Worm (Caenorhabditis elegans) whole organism, late embryonic: ENCODE results near the gene T07D3.4.

Experiments used
- C08G9.2 ChIP-seq: sonication (generic microtip); optimal IDR thresholded peaks from 2 replicates; lab custom pipeline; 2016; ENCODE audit warnings: mild to moderate bottlenecking, missing genetic modification characterization, moderate library complexity, missing compliant biosample characterization
- K02D7.2 ChIP-seq: sonication (generic microtip); optimal IDR thresholded peaks from 2 replicates; lab custom pipeline; 2017; ENCODE audit warnings: mild to moderate bottlenecking, missing genetic modification characterization, missing compliant biosample characterization
- K09A11.1 ChIP-seq: sonication (generic microtip); optimal IDR thresholded peaks from 2 replicates; lab custom pipeline; 2017; ENCODE audit warnings: antibody characterized with exemption, mild to moderate bottlenecking, missing genetic modification characterization, missing compliant biosample characterization; ENCODE audit not compliant: insufficient read depth
- T23F11.4 ChIP-seq: fragments of 200-800 bp; sonication (Bioruptor generic); optimal IDR thresholded peaks from 2 replicates; lab custom pipeline; 2018; ENCODE audit warnings: mild to moderate bottlenecking, missing genetic modification characterization, missing compliant biosample characterization
- Y22D7AL.16 ChIP-seq: sonication (generic microtip); optimal IDR thresholded peaks from 2 replicates; lab custom pipeline; 2016; ENCODE audit warnings: missing genetic modification characterization, missing compliant biosample characterization
- ahr-1 ChIP-seq: sonication (generic microtip); optimal IDR thresholded peaks from 2 replicates; lab custom pipeline; 2016; ENCODE audit warnings: missing genetic modification characterization, missing compliant biosample characterization
- ama-1 ChIP-seq: fragments of 150-350 bp; optimal IDR thresholded peaks from 2 replicates; lab custom pipeline; 2014
- ceh-14 ChIP-seq: sonication (generic microtip); optimal IDR thresholded peaks from 2 replicates; lab custom pipeline; 2016; ENCODE audit warnings: missing genotype, missing genetic modification characterization, missing compliant biosample characterization
- ceh-19 ChIP-seq: fragments of 200-800 bp; sonication (Bioruptor generic); optimal IDR thresholded peaks from 2 replicates; lab custom pipeline; 2018; ENCODE audit warnings: mild to moderate bottlenecking, missing genetic modification characterization, missing compliant biosample characterization
- ceh-22 ChIP-seq: sonication (generic microtip); optimal IDR thresholded peaks from 2 replicates; lab custom pipeline; 2017; ENCODE audit warnings: missing biosample characterization, missing genetic modification characterization
- ceh-24 ChIP-seq: sonication (generic microtip); optimal IDR thresholded peaks from 2 replicates; lab custom pipeline; 2016; ENCODE audit warnings: mild to moderate bottlenecking, missing genetic modification characterization, missing compliant biosample characterization
- ceh-31 ChIP-seq: sonication (generic microtip); optimal IDR thresholded peaks from 2 replicates; lab custom pipeline; 2016; ENCODE audit warnings: missing genetic modification characterization, missing compliant biosample characterization
- ceh-34 ChIP-seq: sonication (generic microtip); optimal IDR thresholded peaks from 2 replicates; lab custom pipeline; 2016; ENCODE audit warnings: mild to moderate bottlenecking, missing genetic modification characterization, missing compliant biosample characterization
- ceh-9 ChIP-seq: sonication (generic microtip); optimal IDR thresholded peaks from 2 replicates; lab custom pipeline; 2016; ENCODE audit warnings: mild to moderate bottlenecking, missing genetic modification characterization, inconsistent platforms, missing compliant biosample characterization
- che-1 ChIP-seq: sonication (generic microtip); optimal IDR thresholded peaks from 2 replicates; lab custom pipeline; 2016; ENCODE audit warnings: mild to moderate bottlenecking, missing genetic modification characterization, missing compliant biosample characterization
- elt-2 ChIP-seq: sonication (generic microtip); optimal IDR thresholded peaks from 2 replicates; lab custom pipeline; 2016; ENCODE audit warnings: missing genetic modification reagents, missing genetic modification characterization, missing compliant biosample characterization
- elt-4 ChIP-seq: sonication (generic microtip); optimal IDR thresholded peaks from 2 replicates; lab custom pipeline; 2016; ENCODE audit warnings: missing genetic modification characterization, missing compliant biosample characterization
- fax-1 ChIP-seq: sonication (generic microtip); optimal IDR thresholded peaks from 2 replicates; lab custom pipeline; 2016; ENCODE audit warnings: missing genotype, missing genetic modification characterization, missing compliant biosample characterization
- fkh-10 ChIP-seq: fragments of 150-350 bp; optimal IDR thresholded peaks from 2 replicates; lab custom pipeline; 2014; ENCODE audit warnings: missing biosample characterization, missing genetic modification reagents, missing genetic modification characterization
- gmeb-2 ChIP-seq: sonication (generic microtip); optimal IDR thresholded peaks from 2 replicates; lab custom pipeline; 2016; ENCODE audit warnings: missing genetic modification characterization, inconsistent platforms, missing compliant biosample characterization
- hlh-15 ChIP-seq: sonication (generic microtip); optimal IDR thresholded peaks from 2 replicates; lab custom pipeline; 2016; ENCODE audit warnings: missing genetic modification characterization, missing compliant biosample characterization
- hlh-30 ChIP-seq: sonication (generic microtip); optimal IDR thresholded peaks from 2 replicates; lab custom pipeline; 2017; ENCODE audit warnings: antibody characterized with exemption, missing genetic modification characterization, missing compliant biosample characterization; ENCODE audit not compliant: insufficient read depth
- hlh-6 ChIP-seq: sonication (generic microtip); optimal IDR thresholded peaks from 2 replicates; lab custom pipeline; 2016; ENCODE audit warnings: missing genotype, missing genetic modification characterization, missing compliant biosample characterization
- lin-11 ChIP-seq: fragments of 200-800 bp; sonication (Bioruptor generic); optimal IDR thresholded peaks from 2 replicates; lab custom pipeline; 2018; ENCODE audit warnings: mild to moderate bottlenecking, missing genetic modification characterization, missing compliant biosample characterization
- madf-2 ChIP-seq: sonication (generic microtip); optimal IDR thresholded peaks from 2 replicates; lab custom pipeline; 2017; ENCODE audit warnings: missing genetic modification characterization, missing compliant biosample characterization
- nfya-1 ChIP-seq: sonication (generic microtip); optimal IDR thresholded peaks from 2 replicates; lab custom pipeline; 2017; ENCODE audit warnings: missing genetic modification characterization, mild to moderate bottlenecking, missing compliant biosample characterization, antibody characterized with exemption, moderate library complexity
- nhr-232 ChIP-seq: sonication (generic microtip); optimal IDR thresholded peaks from 2 replicates; lab custom pipeline; 2016; ENCODE audit warnings: missing genetic modification characterization, missing compliant biosample characterization
- npax-4 ChIP-seq: sonication (generic microtip); optimal IDR thresholded peaks from 2 replicates; lab custom pipeline; 2016; ENCODE audit warnings: missing genetic modification characterization, missing compliant biosample characterization
- odd-2 ChIP-seq: sonication (generic microtip); optimal IDR thresholded peaks from 2 replicates; lab custom pipeline; 2017; ENCODE audit warnings: antibody characterized with exemption, mild to moderate bottlenecking, missing genetic modification characterization, missing compliant biosample characterization
- pag-3 ChIP-seq: sonication (generic microtip); optimal IDR thresholded peaks from 2 replicates; lab custom pipeline; 2016; ENCODE audit warnings: missing compliant biosample characterization, missing genetic modification characterization, borderline replicate concordance
- pat-9 ChIP-seq: fragments of 200-800 bp; sonication (Bioruptor generic); optimal IDR thresholded peaks from 2 replicates; lab custom pipeline; 2018; ENCODE audit warnings: mild to moderate bottlenecking, missing genetic modification characterization, moderate library complexity, missing compliant biosample characterization
- pha-2 ChIP-seq: sonication (generic microtip); optimal IDR thresholded peaks from 2 replicates; lab custom pipeline; 2017; ENCODE audit warnings: mild to moderate bottlenecking, missing genetic modification characterization, missing compliant biosample characterization
- pha-4 ChIP-seq: fragments of 150-350 bp; optimal IDR thresholded peaks from 2 replicates; lab custom pipeline; 2018; ENCODE audit warnings: missing biosample characterization, missing genetic modification reagents, missing genetic modification characterization
- pqm-1 ChIP-seq: sonication (generic microtip); optimal IDR thresholded peaks from 2 replicates; lab custom pipeline; 2016; ENCODE audit warnings: missing genetic modification characterization, missing compliant biosample characterization
- pros-1 ChIP-seq: fragments of 150-350 bp; optimal IDR thresholded peaks from 2 replicates; lab custom pipeline; 2014; ENCODE audit warnings: missing biosample characterization, missing genetic modification reagents, missing genetic modification characterization
- rnt-1 ChIP-seq: sonication (generic microtip); optimal IDR thresholded peaks from 2 replicates; lab custom pipeline; 2016; ENCODE audit warnings: missing genetic modification characterization, missing compliant biosample characterization
- sox-2 ChIP-seq: fragments of 200-800 bp; sonication (Bioruptor generic); IDR thresholded peaks from 2 replicates; pipeline ENCODE4 v1.3.6; 2022; ENCODE audit warnings: missing genetic modification reagents, missing genetic modification characterization, missing compliant biosample characterization
- sox-4 ChIP-seq: sonication (generic microtip); optimal IDR thresholded peaks from 2 replicates; lab custom pipeline; 2017; ENCODE audit warnings: mild to moderate bottlenecking, missing genetic modification characterization, inconsistent platforms, missing compliant biosample characterization
- tbx-2 ChIP-seq: sonication (generic microtip); optimal IDR thresholded peaks from 2 replicates; lab custom pipeline; 2016; ENCODE audit warnings: missing genetic modification characterization, missing compliant biosample characterization
- unc-3 ChIP-seq, 2 experiments: fragments of 200-800 bp in 1 of 2; sonication (Bioruptor generic) in 1 of 2; sonication (generic microtip) in 1 of 2; conservative IDR thresholded peaks in 1 of 2; optimal IDR thresholded peaks in 1 of 2; 2 replicates each; pipeline versions ENCODE4 v1.3.6 to Lab custom; 2016 to 2022; ENCODE audit warnings: missing compliant biosample characterization in 2 of 2, missing genetic modification characterization in 2 of 2, missing genetic modification reagents in 1 of 2
- unc-42 ChIP-seq: sonication (generic microtip); optimal IDR thresholded peaks from 2 replicates; lab custom pipeline; 2016; ENCODE audit warnings: missing genotype, missing genetic modification characterization, missing compliant biosample characterization
- zip-5 ChIP-seq: sonication (generic microtip); optimal IDR thresholded peaks from 2 replicates; lab custom pipeline; 2016; ENCODE audit warnings: missing genetic modification characterization, missing compliant biosample characterization

The T07D3.4 gene

ce11 chrII:917324-917723 lies 29.2 kb downstream of the T07D3.4 start, which contains the start of gene fbxc-30:
Gene fbxc-30, plus strand, starts transcription at chrII:917624.
- TF ChIP-seq hlh-30 (no peak), sox-4 (tag; lab: Kevin White, UChicago) (no peak), elt-4 (tag; lab: Kevin White, UChicago) (no peak), ceh-22 (tag; lab: Kevin White, UChicago) (no peak), sox-2 (GFP tag; lab: Robert Waterston, UW) (no peak), unc-3 (GFP tag; conservative IDR thresholded peaks at IDR 0.05; lab: Robert Waterston, UW) (no peak), unc-3 (tag; optimal IDR thresholded peaks at IDR 0.05; lab: Kevin White, UChicago) (no peak), pha-2 (tag; lab: Kevin White, UChicago) (no peak), ceh-19 (no peak), T23F11.4 (no peak), unc-42 (tag; lab: Kevin White, UChicago) (no peak), ceh-24 (no peak), madf-2 (tag; lab: Kevin White, UChicago) (no peak), hlh-15 (tag; lab: Kevin White, UChicago) (no peak), tbx-2 (tag; lab: Kevin White, UChicago) (no peak), pros-1 (tag; lab: Kevin White, UChicago) (no peak), Y22D7AL.16 (tag; lab: Kevin White, UChicago) (no peak), rnt-1 (tag; lab: Kevin White, UChicago) (no peak), ceh-31 (tag; lab: Kevin White, UChicago) (no peak)

- TF ChIP-seq zip-5 (no peak), pat-9 (tag; lab: Kevin White, UChicago) (no peak), pag-3 (no peak), che-1 (no peak), npax-4 (tag; lab: Kevin White, UChicago) (no peak), K02D7.2 (tag; lab: Kevin White, UChicago) (no peak), ceh-34 (tag; lab: Kevin White, UChicago) (no peak), pros-1 (tag; lab: Kevin White, UChicago) (no peak), ceh-14 (tag; lab: Kevin White, UChicago) (no peak), pha-4 (tag; lab: Kevin White, UChicago) (no peak), C08G9.2 (tag; lab: Kevin White, UChicago) (no peak), lin-11 (tag; lab: Kevin White, UChicago) (no peak), ceh-31 (tag; lab: Kevin White, UChicago) (no peak), fax-1 (no peak), hlh-30 (no peak), ahr-1 (tag; lab: Kevin White, UChicago) (no peak), ceh-9 (no peak), Y22D7AL.16 (tag; lab: Kevin White, UChicago) (no peak), unc-42 (tag; lab: Kevin White, UChicago) (no peak)
Observed at ce11 chrII:920326-920725, 32.2 kb downstream of the T07D3.4 start.

ce11 chrII:922778-923177 lies 34.7 kb downstream of the T07D3.4 start:
- no peak for TF ChIP-seq hlh-6 (tag; lab: Kevin White, UChicago)

- TF ChIP-seq K02D7.2 (tag; lab: Kevin White, UChicago) (no peak), pqm-1 (tag; lab: Kevin White, UChicago) (no peak), T23F11.4 (no peak), nhr-232 (tag; lab: Kevin White, UChicago) (no peak), gmeb-2 (tag; lab: Kevin White, UChicago) (no peak), fax-1 (no peak), pros-1 (tag; lab: Kevin White, UChicago) (no peak), K09A11.1 (tag; lab: Kevin White, UChicago) (no peak), nfya-1 (tag; lab: Kevin White, UChicago) (no peak), odd-2 (no peak), ama-1 (no peak), Y22D7AL.16 (tag; lab: Kevin White, UChicago) (no peak), fkh-10 (no peak), elt-2 (tag; lab: Kevin White, UChicago) (no peak)
Observed at ce11 chrII:923521-923920, 35.4 kb downstream of the T07D3.4 start, which contains the start of gene fbxc-28. Gene fbxc-28, plus strand, starts transcription at chrII:923821.
